Worm (Caenorhabditis elegans) whole organism, young adult: Measurements from ENCODE around the gene ttc-17.

Experiments
- T07F8.4 ChIP-seq: sonication (generic microtip); optimal IDR thresholded peaks from 2 replicates; lab custom pipeline; 2016; ENCODE audit warnings: mild to moderate bottlenecking, missing genetic modification characterization, moderate library complexity, missing compliant biosample characterization
- attf-3 ChIP-seq: fragments of 200-800 bp; sonication (Bioruptor generic); conservative IDR thresholded peaks from 2 replicates; pipeline ENCODE4 v1.3.6; 2022; ENCODE audit warnings: missing genetic modification reagents, missing genetic modification characterization, missing compliant biosample characterization
- ets-4 ChIP-seq: fragments of 200-800 bp; sonication (Bioruptor generic); optimal IDR thresholded peaks from 2 replicates; lab custom pipeline; 2018; ENCODE audit warnings: mild to moderate bottlenecking, missing genetic modification characterization, missing compliant biosample characterization

DNA sequence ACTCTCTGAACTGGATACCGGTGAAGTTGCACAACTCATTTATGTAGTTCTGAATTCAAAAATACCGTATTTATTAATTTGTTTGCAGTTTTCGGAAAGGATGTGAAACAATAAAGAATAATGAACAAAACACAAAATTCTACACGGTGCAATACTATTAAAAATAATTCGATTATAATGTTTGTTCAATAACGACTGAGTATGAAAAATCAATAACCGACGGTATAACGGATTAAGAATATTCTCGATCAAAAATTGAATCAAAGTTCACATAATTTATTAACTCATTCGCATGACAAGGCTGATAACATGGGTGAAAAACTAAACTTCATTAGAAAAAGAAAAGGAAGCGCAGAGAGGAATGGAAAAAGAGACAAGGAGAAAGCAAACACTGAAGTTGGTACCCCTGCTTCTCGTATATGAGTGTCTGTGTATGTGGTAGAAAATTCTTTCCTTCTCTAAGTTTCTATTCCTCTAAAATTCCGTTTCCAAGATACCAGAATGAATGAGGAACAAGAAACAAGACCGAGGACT lies 18.1 kb downstream of the ttc-17 start, which contains the start of gene nhr-143:
- TF ChIP-seq attf-3 (GFP tag; lab: Robert Waterston, UW), result no peak
- TF ChIP-seq T07F8.4 (tag; lab: Kevin White, UChicago), result no peak
- TF ChIP-seq ets-4 (GFP tag; lab: Kevin White, UChicago), result no peak
